Fruit fly (Drosophila melanogaster): ENCODE results near the gene Octbeta3R.
"Not testable (repeated sequence)": the region's sequence is repeated elsewhere in the genome, so short reads cannot be mapped to it uniquely, and the experiment has no call there.

Gene Octbeta3R

dm6 chr3R:12467675-12468074 is 80.4 kb downstream of the Octbeta3R start, which contains the start of gene Hsp70Ba:
TSS of gene Hsp70Ba (minus strand) at chr3R:12467776.
- TF ChIP-seq onecut (GFP tag; IDR thresholded peaks at IDR 0.05), result peak; percentile 66
- TF ChIP-seq Trl (optimal IDR thresholded peaks at IDR 0.05), result peak in 1 of 2 experiments; percentile 70
- not testable (repeated sequence) for TF ChIP-seq Trl (GFP tag; optimal IDR thresholded peaks at IDR 0.05)

DNA sequence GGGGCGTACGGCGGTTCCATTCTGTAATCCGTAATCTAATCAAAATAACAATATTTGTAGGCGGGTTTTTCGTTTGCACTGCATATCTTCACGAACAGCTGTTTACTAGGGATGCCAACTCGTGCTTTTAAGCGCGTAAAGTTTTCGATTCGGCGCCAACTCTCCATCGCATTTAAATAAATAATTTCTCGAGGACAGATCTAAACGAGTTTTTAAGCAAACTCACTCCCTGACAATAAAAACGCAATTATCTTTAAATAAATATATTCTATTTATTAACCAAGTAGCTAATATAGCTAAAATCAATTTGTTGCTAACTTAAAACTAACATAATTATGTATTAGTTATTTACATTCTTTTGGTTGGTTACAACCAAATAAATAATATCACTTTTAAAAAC is 82.8 kb downstream of the Octbeta3R start, which contains the start of gene CG5608:
Gene CG5608 (minus strand): TSS at position 101 of the 400 bp plus-strand sequence.
- not testable (repeated sequence) for TF ChIP-seq CG4360 (GFP tag; IDR thresholded peaks at IDR 0.05); CG9817 (tag; optimal IDR thresholded peaks at IDR 0.05); Dek (tag; optimal IDR thresholded peaks at IDR 0.05)
